Fruit fly (Drosophila melanogaster): Measurements from ENCODE around the gene CG3104.

Gene CG3104

DNA sequence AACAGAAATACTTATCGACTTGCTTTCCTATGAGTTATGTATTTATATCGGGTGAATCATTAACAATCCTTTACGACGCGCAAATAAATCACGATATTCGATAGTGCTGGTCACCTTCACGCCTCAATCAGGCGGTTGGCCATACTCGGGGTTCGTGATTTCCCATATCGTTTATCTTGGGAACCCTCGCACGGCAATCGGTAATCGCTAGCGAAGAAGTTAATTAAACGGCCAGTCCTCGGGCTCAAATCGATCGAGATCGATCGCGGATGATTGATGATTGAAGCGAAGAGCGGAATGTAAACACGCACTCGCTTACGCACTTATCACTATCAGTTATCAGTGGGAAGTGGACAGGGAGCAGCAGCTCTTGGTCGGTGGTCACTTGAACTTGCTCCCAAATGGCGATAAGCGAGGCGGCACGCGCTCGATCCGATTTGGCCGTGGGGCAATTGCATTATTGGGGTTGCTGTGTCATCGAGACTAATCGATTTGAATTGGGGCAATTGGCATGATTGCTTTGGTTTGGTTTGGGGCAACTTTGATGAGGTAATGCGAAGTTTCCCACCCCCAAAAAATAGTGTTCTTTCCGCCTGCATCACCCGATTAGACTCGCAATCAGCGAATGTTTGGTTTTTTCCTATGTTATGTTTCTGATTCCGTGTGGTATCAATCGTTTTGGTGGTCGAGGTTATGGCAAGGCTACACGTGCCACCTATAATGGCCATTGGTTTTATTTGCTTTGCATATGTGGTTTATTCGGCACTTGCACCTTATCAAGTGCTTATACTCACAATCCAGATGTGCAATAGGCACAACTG, 54.4 kb downstream of the CG3104 start:
- TF ChIP-seq CG8478 (optimal IDR thresholded peaks at IDR 0.05) (no peak), usp (GFP tag; optimal IDR thresholded peaks at IDR 0.05) (no peak), psq (optimal IDR thresholded peaks at IDR 0.05) (no peak), EcR (GFP tag; optimal IDR thresholded peaks at IDR 0.05) (no peak), Dll (optimal IDR thresholded peaks at IDR 0.05) (no peak), pan (optimal IDR thresholded peaks at IDR 0.05) (no peak)

DNA sequence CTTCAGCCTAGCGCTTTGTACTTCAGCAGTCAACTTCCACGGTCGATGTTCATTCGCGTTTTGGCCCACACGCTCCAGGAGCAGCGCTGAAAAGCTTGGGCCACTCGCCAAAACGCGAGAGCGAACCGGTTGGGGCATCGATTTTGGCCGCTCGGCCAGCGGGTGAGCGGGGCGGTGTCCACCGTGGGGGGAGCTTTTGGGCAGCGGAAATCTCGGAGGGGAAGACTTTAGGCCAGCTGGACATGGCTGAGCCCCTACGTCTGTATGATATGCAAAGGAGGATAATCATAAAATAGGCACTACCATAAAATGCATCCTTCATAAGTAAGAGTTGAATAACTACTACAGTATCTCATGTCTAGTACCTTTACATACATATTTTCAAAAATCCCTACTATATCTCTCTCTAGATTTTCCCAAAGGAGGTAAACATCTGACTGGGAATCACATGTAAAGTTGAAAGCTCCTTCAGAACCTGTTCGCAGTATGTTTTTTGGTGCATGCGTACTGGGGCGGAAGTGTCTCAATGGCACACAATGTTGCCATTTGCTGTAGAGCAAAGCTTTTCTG, 55.6 kb downstream of the CG3104 start, which contains the start of gene Syt1:
Gene Syt1 (minus strand): TSS at position 71 of the 570 bp plus-strand sequence.
- TF ChIP-seq pan (optimal IDR thresholded peaks at IDR 0.05) (no peak), Dll (optimal IDR thresholded peaks at IDR 0.05) (no peak), usp (GFP tag; optimal IDR thresholded peaks at IDR 0.05) (no peak), CG8478 (optimal IDR thresholded peaks at IDR 0.05) (no peak), psq (optimal IDR thresholded peaks at IDR 0.05) (no peak), EcR (GFP tag; optimal IDR thresholded peaks at IDR 0.05) (no peak)

Measured in whole organism.